Fruit fly (Drosophila melanogaster) Kc167 (cell line): ENCODE results near the gene RpL10.

Experiments used
- Myc ChIP-seq: fragments of >200 bp; optimal IDR thresholded peaks from 2 replicates; lab custom pipeline; 2017; ENCODE audit warnings: missing external identifiers
- Sin3A ChIP-seq: fragments of >200 bp; optimal IDR thresholded peaks from 2 replicates; lab custom pipeline; 2018; ENCODE audit warnings: missing external identifiers
- h ChIP-seq: fragments of >200 bp; optimal IDR thresholded peaks from 3 replicates; lab custom pipeline; 2018; ENCODE audit warnings: missing external identifiers
- insv ChIP-seq: fragments of >200 bp; optimal IDR thresholded peaks from 3 replicates; lab custom pipeline; 2018; ENCODE audit warnings: missing external identifiers
- psq ChIP-seq: fragments of >200 bp; optimal IDR thresholded peaks from 2 replicates; lab custom pipeline; 2017; ENCODE audit warnings: missing external identifiers
- ttk ChIP-seq: sonication (Bioruptor generic); optimal IDR thresholded peaks from 2 replicates; lab custom pipeline; 2017; ENCODE audit warnings: missing external identifiers

DNA sequence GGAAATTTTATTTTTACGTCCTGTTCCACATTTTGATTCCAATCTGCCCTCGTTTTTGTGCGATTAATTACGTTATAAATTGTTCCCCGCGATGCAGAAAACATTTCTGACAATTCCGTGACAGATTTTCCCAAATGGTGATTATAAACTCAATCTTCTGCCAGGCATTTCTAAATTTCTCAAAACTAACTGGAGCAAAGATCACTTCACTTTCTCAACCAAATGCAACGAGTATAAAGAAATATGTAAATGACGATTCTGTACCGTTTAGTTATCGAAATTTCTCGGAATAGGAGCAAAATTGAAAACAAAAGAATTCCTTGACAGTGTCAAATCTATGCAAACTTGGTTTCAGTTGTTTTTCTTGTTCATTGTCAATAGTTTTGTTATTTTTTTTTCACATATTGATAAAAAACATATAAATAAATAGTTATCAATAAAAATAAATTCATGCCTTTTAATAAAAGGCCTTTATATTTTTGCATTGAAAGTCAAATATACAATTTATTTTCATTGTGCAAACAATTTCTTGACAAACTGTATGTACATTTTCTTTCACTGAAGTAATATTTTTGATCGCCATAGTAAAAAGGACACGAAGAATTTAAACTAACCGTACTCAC lies 1.6 kb upstream of the RpL10 start, which contains the start of gene CkIIalpha:
- TF ChIP-seq h (no peak), psq (lab: Kevin White, UChicago) (no peak), Myc (lab: Kevin White, UChicago) (no peak), Sin3A (lab: Kevin White, UChicago) (no peak), insv (lab: Kevin White, UChicago) (no peak), ttk (lab: Kevin White, UChicago) (no peak)
